Fruit fly (Drosophila melanogaster) whole organism, embryonic: ENCODE data around the gene CG6753.

Experiments
- Bgb ChIP-seq: fragments of 200-800 bp; sonication (Bioruptor generic); IDR thresholded peaks from 2 replicates; pipeline ENCODE4 v1.3.6; 2022; ENCODE audit warnings: missing biosample characterization, missing genetic modification characterization; ENCODE audit not compliant: partially characterized antibody
- CG10209 ChIP-seq: fragments of 200-800 bp; sonication (Bioruptor generic); optimal IDR thresholded peaks from 3 replicates; lab custom pipeline; 2017; ENCODE audit warnings: missing biosample characterization, mild to moderate bottlenecking, missing genetic modification characterization, missing genetic modification reagents
- CG11504 ChIP-seq: fragments of 200-800 bp; sonication (Bioruptor generic); optimal IDR thresholded peaks from 3 replicates; lab custom pipeline; 2019; ENCODE audit warnings: missing biosample characterization, mild to moderate bottlenecking, missing genetic modification characterization, moderate library complexity
- CG11695 ChIP-seq: fragments of 200-800 bp; sonication (Bioruptor generic); IDR thresholded peaks from 3 replicates; pipeline ENCODE4 v1.3.6; 2022; ENCODE audit warnings: missing biosample characterization, missing genetic modification characterization
- CG13424 ChIP-seq: fragments of 200-800 bp; sonication (Bioruptor generic); optimal IDR thresholded peaks from 2 replicates; lab custom pipeline; 2019; ENCODE audit warnings: missing biosample characterization, mild to moderate bottlenecking, missing genetic modification characterization, moderate library complexity
- CG14441 ChIP-seq: fragments of 200-800 bp; sonication (Bioruptor generic); IDR thresholded peaks from 2 replicates; pipeline ENCODE4 v1.3.6; 2022; ENCODE audit warnings: missing biosample characterization, missing genetic modification characterization
- CG15073 ChIP-seq: fragments of 200-800 bp; sonication (Bioruptor generic); optimal IDR thresholded peaks from 2 replicates; lab custom pipeline; 2016; ENCODE audit warnings: missing biosample characterization, missing genetic modification characterization
- CG18011 ChIP-seq: fragments of 200-800 bp; sonication (Bioruptor generic); optimal IDR thresholded peaks from 2 replicates; lab custom pipeline; 2017; ENCODE audit warnings: missing biosample characterization, missing genetic modification characterization, mild to moderate bottlenecking, moderate library complexity, missing genotype
- CG18599 ChIP-seq: fragments of 200-800 bp; sonication (Bioruptor generic); optimal IDR thresholded peaks from 3 replicates; lab custom pipeline; 2017; ENCODE audit warnings: missing biosample characterization, missing genetic modification characterization, mild to moderate bottlenecking, moderate library complexity, missing genetic modification reagents
- CG2120 ChIP-seq: fragments of 200-800 bp; sonication (Bioruptor generic); optimal IDR thresholded peaks from 3 replicates; lab custom pipeline; 2016; ENCODE audit warnings: missing biosample characterization, missing genetic modification characterization
- CG2202 ChIP-seq: fragments of 200-800 bp; sonication (Bioruptor generic); optimal IDR thresholded peaks from 2 replicates; lab custom pipeline; 2018; ENCODE audit warnings: missing biosample characterization, mild to moderate bottlenecking, missing genetic modification characterization
- CG2678 ChIP-seq: fragments of 200-800 bp; sonication (Bioruptor generic); optimal IDR thresholded peaks from 3 replicates; lab custom pipeline; 2019; ENCODE audit warnings: missing biosample characterization, mild to moderate bottlenecking, missing genetic modification characterization, moderate library complexity
- CG2712 ChIP-seq: fragments of 200-800 bp; optimal IDR thresholded peaks from 3 replicates; lab custom pipeline; 2019; ENCODE audit warnings: missing biosample characterization, mild to moderate bottlenecking, missing genetic modification characterization, moderate library complexity
- CG3281 ChIP-seq: fragments of 200-800 bp; sonication (Bioruptor generic); optimal IDR thresholded peaks from 3 replicates; lab custom pipeline; 2017; ENCODE audit warnings: missing biosample characterization, mild to moderate bottlenecking, missing genetic modification characterization
- CG8290 ChIP-seq, 3 experiments: fragments of 200-800 bp; sonication (Bioruptor generic); optimal IDR thresholded peaks; 2 replicates each; lab custom pipeline; 2016 to 2019; ENCODE audit warnings: missing biosample characterization in 3 of 3, missing genetic modification characterization in 3 of 3, mild to moderate bottlenecking in 2 of 3, moderate library complexity in 1 of 3
- CG8765 ChIP-seq: fragments of 200-800 bp; sonication (Bioruptor generic); IDR thresholded peaks from 2 replicates; pipeline ENCODE4 v1.3.6; 2022; ENCODE audit warnings: missing biosample characterization, missing genetic modification characterization
- CG8924 ChIP-seq: fragments of 200-800 bp; optimal IDR thresholded peaks from 3 replicates; lab custom pipeline; 2019; ENCODE audit warnings: missing biosample characterization, mild to moderate bottlenecking, missing genetic modification characterization, moderate library complexity
- CG9817 ChIP-seq: fragments of 200-800 bp; sonication (Bioruptor generic); optimal IDR thresholded peaks from 2 replicates; lab custom pipeline; 2018; ENCODE audit warnings: missing biosample characterization, mild to moderate bottlenecking, missing genetic modification characterization, moderate library complexity
- CG9932 ChIP-seq: fragments of 200-800 bp; sonication (Bioruptor generic); IDR thresholded peaks from 2 replicates; pipeline ENCODE4 v1.3.6; 2022; ENCODE audit warnings: missing biosample characterization, missing genetic modification characterization
- Chrac-16 ChIP-seq: fragments of 200-800 bp; sonication (Bioruptor generic); optimal IDR thresholded peaks from 3 replicates; lab custom pipeline; 2016; ENCODE audit warnings: missing biosample characterization, missing genetic modification characterization
- CkIIα-i1 ChIP-seq: fragments of 200-800 bp; sonication (Bioruptor generic); IDR thresholded peaks from 2 replicates; pipeline ENCODE4 v1.3.6; 2022; ENCODE audit warnings: missing biosample characterization, missing genetic modification characterization
- Fer1 ChIP-seq: fragments of 200-800 bp; sonication (Bioruptor generic); optimal IDR thresholded peaks from 2 replicates; lab custom pipeline; 2017; ENCODE audit warnings: missing biosample characterization, mild to moderate bottlenecking, missing genetic modification characterization
- Fer2 ChIP-seq: fragments of 200-800 bp; sonication (Bioruptor generic); optimal IDR thresholded peaks from 2 replicates; lab custom pipeline; 2018; ENCODE audit warnings: missing biosample characterization, mild to moderate bottlenecking, missing genetic modification characterization, moderate library complexity
- Gug ChIP-seq: fragments of 200-800 bp; sonication (Bioruptor generic); IDR thresholded peaks from 4 replicates; pipeline ENCODE4 v1.3.6; 2022; ENCODE audit warnings: missing biosample characterization, missing genetic modification characterization
- Hmr ChIP-seq: fragments of 200-800 bp; sonication (Bioruptor generic); optimal IDR thresholded peaks from 3 replicates; lab custom pipeline; 2017; ENCODE audit warnings: mild to moderate bottlenecking, missing biosample characterization, missing genetic modification reagents, missing genetic modification characterization
- Hmx ChIP-seq: fragments of 200-800 bp; sonication (Bioruptor generic); optimal IDR thresholded peaks from 2 replicates; lab custom pipeline; 2016; ENCODE audit warnings: missing biosample characterization, missing genetic modification characterization
- Jarid2 ChIP-seq: fragments of 200-800 bp; sonication (Bioruptor generic); optimal IDR thresholded peaks from 3 replicates; lab custom pipeline; 2017; ENCODE audit warnings: mild to moderate bottlenecking, missing biosample characterization, missing genetic modification reagents, missing genetic modification characterization
- Mrtf ChIP-seq: fragments of 200-800 bp; sonication (Bioruptor generic); IDR thresholded peaks from 3 replicates; pipeline ENCODE4 v1.3.6; 2022; ENCODE audit warnings: missing biosample characterization, missing genetic modification characterization
- PHDP ChIP-seq: fragments of 200-800 bp; sonication (Bioruptor generic); optimal IDR thresholded peaks from 3 replicates; lab custom pipeline; 2018; ENCODE audit warnings: missing biosample characterization, mild to moderate bottlenecking, missing genetic modification characterization, moderate library complexity
- Ssrp ChIP-seq: fragments of 200-800 bp; sonication (Bioruptor generic); optimal IDR thresholded peaks from 2 replicates; lab custom pipeline; 2018; ENCODE audit warnings: missing biosample characterization, mild to moderate bottlenecking, missing genetic modification characterization, moderate library complexity
- Vsx1 ChIP-seq: fragments of 200-800 bp; sonication (Bioruptor generic); optimal IDR thresholded peaks from 2 replicates; lab custom pipeline; 2017; ENCODE audit warnings: missing biosample characterization, mild to moderate bottlenecking, missing genetic modification characterization, missing genetic modification reagents
- Xbp1 ChIP-seq: fragments of 200-800 bp; sonication (Bioruptor generic); optimal IDR thresholded peaks from 3 replicates; lab custom pipeline; 2016; ENCODE audit warnings: missing biosample characterization, mild to moderate bottlenecking, missing genetic modification characterization
- fd96Cb ChIP-seq: fragments of 200-800 bp; sonication (Bioruptor generic); optimal IDR thresholded peaks from 2 replicates; lab custom pipeline; 2018; ENCODE audit warnings: missing biosample characterization, mild to moderate bottlenecking, missing genetic modification characterization, moderate library complexity
- gcm2 ChIP-seq: fragments of 200-800 bp; sonication (Bioruptor generic); optimal IDR thresholded peaks from 2 replicates; lab custom pipeline; 2016; ENCODE audit warnings: missing biosample characterization, missing genetic modification characterization
- gro ChIP-seq: fragments of 200-800 bp; sonication (Bioruptor generic); optimal IDR thresholded peaks from 2 replicates; lab custom pipeline; 2016; ENCODE audit warnings: missing biosample characterization, missing genetic modification characterization
- ham ChIP-seq: fragments of 200-800 bp; sonication (Bioruptor generic); IDR thresholded peaks from 2 replicates; pipeline ENCODE4 v1.3.6; 2022; ENCODE audit warnings: missing biosample characterization, missing genetic modification characterization
- hth ChIP-seq: fragments of >200 bp; optimal IDR thresholded peaks from 2 replicates; lab custom pipeline; 2017; ENCODE audit warnings: inconsistent platforms
- lab ChIP-seq: fragments of 200-800 bp; sonication (Bioruptor generic); optimal IDR thresholded peaks from 3 replicates; lab custom pipeline; 2017; ENCODE audit warnings: missing biosample characterization, missing genetic modification characterization, mild to moderate bottlenecking, moderate library complexity, missing genetic modification reagents
- lilli ChIP-seq: fragments of 200-800 bp; sonication (Bioruptor generic); optimal IDR thresholded peaks from 3 replicates; lab custom pipeline; 2016; ENCODE audit warnings: missing biosample characterization, missing genetic modification characterization
- nerfin-1 ChIP-seq: fragments of 200-800 bp; sonication (Bioruptor generic); optimal IDR thresholded peaks from 3 replicates; lab custom pipeline; 2019; ENCODE audit warnings: missing biosample characterization, mild to moderate bottlenecking, missing genetic modification characterization, moderate library complexity
- ro ChIP-seq: fragments of 200-800 bp; sonication (Bioruptor generic); IDR thresholded peaks from 2 replicates; pipeline ENCODE4 v1.3.6; 2022; ENCODE audit warnings: missing biosample characterization, missing genetic modification characterization
- row ChIP-seq: fragments of 200-800 bp; sonication (Bioruptor generic); IDR thresholded peaks from 3 replicates; pipeline ENCODE4 v1.3.6; 2022; ENCODE audit warnings: missing biosample characterization, missing genetic modification characterization
- salm ChIP-seq: fragments of 200-800 bp; sonication (Bioruptor generic); optimal IDR thresholded peaks from 2 replicates; lab custom pipeline; 2018; ENCODE audit warnings: missing biosample characterization, mild to moderate bottlenecking, missing genetic modification characterization
- slbo ChIP-seq: fragments of 200-800 bp; sonication (Bioruptor generic); IDR thresholded peaks from 2 replicates; pipeline ENCODE4 v1.3.6; 2022; ENCODE audit warnings: missing biosample characterization, missing genetic modification characterization
- stc ChIP-seq: fragments of 200-800 bp; sonication (Bioruptor generic); IDR thresholded peaks from 2 replicates; pipeline ENCODE4 v1.3.6; 2022; ENCODE audit warnings: missing biosample characterization, missing genetic modification characterization
- tgo ChIP-seq: fragments of 200-800 bp; sonication (Bioruptor generic); IDR thresholded peaks from 3 replicates; pipeline ENCODE4 v1.3.6; 2022; ENCODE audit warnings: missing biosample characterization, missing genetic modification characterization
- ttk ChIP-seq: fragments of 200-800 bp; sonication (Bioruptor generic); IDR thresholded peaks from 2 replicates; pipeline ENCODE4 v2.1.2; 2022; ENCODE audit warnings: missing biosample characterization, missing genetic modification characterization
- unpg ChIP-seq: fragments of 200-800 bp; sonication (Bioruptor generic); optimal IDR thresholded peaks from 3 replicates; lab custom pipeline; 2018; ENCODE audit warnings: missing biosample characterization, mild to moderate bottlenecking, missing genetic modification characterization, moderate library complexity
- usp ChIP-seq: fragments of >200 bp; optimal IDR thresholded peaks from 2 replicates; lab custom pipeline; 2017; ENCODE audit warnings: missing biosample characterization, missing genetic modification characterization
- vnd ChIP-seq: fragments of 200-800 bp; sonication (Bioruptor generic); IDR thresholded peaks from 3 replicates; pipeline ENCODE4 v1.3.6; 2022; ENCODE audit warnings: missing biosample characterization, missing genetic modification characterization; ENCODE audit not compliant: partially characterized antibody

Gene CG6753

dm6 chr3R:12591672-12592071 is 50.6 kb downstream of the CG6753 start (continued):
- no peak for TF ChIP-seq Hmx (GFP tag; lab: Kevin White, UChicago)
- TF ChIP-seq nerfin-1 (tag; lab: Kevin White, UChicago), result no peak
- TF ChIP-seq usp, result no peak
- no peak for TF ChIP-seq CG8765
- TF ChIP-seq lilli (GFP tag; lab: Kevin White, UChicago), result peak; percentile 43
- TF ChIP-seq CG8924 (tag; lab: Kevin White, UChicago), result peak; percentile 20
- peak; percentile 62 for TF ChIP-seq CG2678 (tag; lab: Kevin White, UChicago)
- TF ChIP-seq salm (tag; lab: Kevin White, UChicago), result no peak
- TF ChIP-seq CG15073 (GFP tag; lab: Kevin White, UChicago), result no peak
- TF ChIP-seq Bgb, result no peak
- TF ChIP-seq CG11504 (tag; lab: Kevin White, UChicago), result peak; percentile 66
- TF ChIP-seq ro (GFP tag; lab: Robert Waterston, UW), result no peak
- TF ChIP-seq Fer2 (tag; lab: Kevin White, UChicago), result no peak
- no peak for TF ChIP-seq CG2202 (tag; lab: Kevin White, UChicago)
- TF ChIP-seq CG18599 (GFP tag; lab: Kevin White, UChicago), result peak; percentile 79
- TF ChIP-seq tgo (GFP tag; lab: Robert Waterston, UW), result peak; percentile 46; the same call in 2 of the 3 replicates
- TF ChIP-seq Chrac-16 (GFP tag; lab: Kevin White, UChicago), result peak; percentile 2
- TF ChIP-seq CG8290 (GFP tag; optimal IDR thresholded peaks at IDR 0.05; lab: Kevin White, UChicago), result no peak
- TF ChIP-seq CG8290 (tag; optimal IDR thresholded peaks at IDR 0.05; lab: Kevin White, UChicago), result no peak
- no peak for TF ChIP-seq Ssrp (tag; lab: Kevin White, UChicago)
- TF ChIP-seq CG9932 (GFP tag; lab: Robert Waterston, UW), result no peak
- peak; percentile 46 for TF ChIP-seq PHDP (tag; lab: Kevin White, UChicago)
- TF ChIP-seq stc (GFP tag; lab: Robert Waterston, UW), result peak; percentile 51; the same call in 1 of the 2 replicates
- peak; percentile 36 for TF ChIP-seq CG14441 (GFP tag; lab: Robert Waterston, UW)
- TF ChIP-seq Xbp1 (GFP tag; lab: Kevin White, UChicago), result peak; percentile 39
- TF ChIP-seq fd96Cb, result peak; percentile 30
- TF ChIP-seq unpg, result peak; percentile 31
- TF ChIP-seq CG18011, result no peak
- TF ChIP-seq CG13424, result peak; percentile 24
- peak; percentile 72 for TF ChIP-seq lab (GFP tag; lab: Kevin White, UChicago)
- no peak for TF ChIP-seq vnd
- TF ChIP-seq CG3281 (GFP tag; lab: Kevin White, UChicago), result peak; percentile 35
- TF ChIP-seq row (GFP tag; lab: Robert Waterston, UW), result peak; percentile 79; the same call in 2 of the 3 replicates
- no peak for TF ChIP-seq ham (GFP tag; lab: Robert Waterston, UW)
- TF ChIP-seq Mrtf (GFP tag; lab: Robert Waterston, UW), result 0 out of 3 replicates have a peak, but pooled peaks have one; percentile 8
- no peak for TF ChIP-seq CkIIα-i1 (GFP tag; lab: Robert Waterston, UW)
- TF ChIP-seq Hmr, result peak; percentile 58
- 0 out of 4 replicates have a peak, but pooled peaks have one; percentile 14 for TF ChIP-seq Gug (GFP tag; lab: Robert Waterston, UW)
- TF ChIP-seq hth (lab: Kevin White, UChicago), result no peak
- TF ChIP-seq ttk, result no peak; the same call in 1 of the 2 replicates
- peak; percentile 17 for TF ChIP-seq CG9817 (tag; lab: Kevin White, UChicago)
- peak; percentile 15 for TF ChIP-seq CG10209 (GFP tag; lab: Kevin White, UChicago)
- TF ChIP-seq slbo, result peak; percentile 52; the same call in 1 of the 2 replicates
- TF ChIP-seq gcm2 (GFP tag; lab: Kevin White, UChicago), result no peak
- no peak for TF ChIP-seq gro
- no peak for TF ChIP-seq Vsx1
- peak; percentile 24 for TF ChIP-seq CG2712 (tag; lab: Kevin White, UChicago)
- no peak; the same call in 2 of the 3 replicates for TF ChIP-seq CG11695 (GFP tag; lab: Robert Waterston, UW)
- peak; percentile 64 for TF ChIP-seq CG2120 (GFP tag; lab: Kevin White, UChicago)
- TF ChIP-seq Fer1, result peak; percentile 70
- TF ChIP-seq Jarid2, result no peak
